Worm (Caenorhabditis elegans) whole organism, L2 larva: ENCODE measurements around the gene sqv-2.

Source experiments
- elt-1 ChIP-seq: fragments of 150-350 bp; optimal IDR thresholded peaks from 2 replicates; lab custom pipeline; 2014; ENCODE audit warnings: missing biosample characterization, missing genetic modification characterization
- fos-1 ChIP-seq: fragments of 150-350 bp; optimal IDR thresholded peaks from 2 replicates; lab custom pipeline; 2014; ENCODE audit warnings: missing biosample characterization, missing genetic modification characterization
- lin-39 ChIP-seq: fragments of 150-350 bp; optimal IDR thresholded peaks from 2 replicates; lab custom pipeline; 2014; ENCODE audit warnings: missing biosample characterization, missing genetic modification reagents, missing genetic modification characterization
- lsy-2 ChIP-seq, 2 experiments: fragments of 150-350 bp in 1 of 2; sonication (generic microtip) in 1 of 2; optimal IDR thresholded peaks; 2 replicates each; lab custom pipeline; 2014 to 2017; ENCODE audit warnings: missing biosample characterization in 2 of 2, missing genetic modification characterization in 2 of 2
- ztf-11 ChIP-seq: sonication (generic microtip); optimal IDR thresholded peaks from 2 replicates; lab custom pipeline; 2017; ENCODE audit warnings: missing biosample characterization, missing genetic modification characterization

DNA sequence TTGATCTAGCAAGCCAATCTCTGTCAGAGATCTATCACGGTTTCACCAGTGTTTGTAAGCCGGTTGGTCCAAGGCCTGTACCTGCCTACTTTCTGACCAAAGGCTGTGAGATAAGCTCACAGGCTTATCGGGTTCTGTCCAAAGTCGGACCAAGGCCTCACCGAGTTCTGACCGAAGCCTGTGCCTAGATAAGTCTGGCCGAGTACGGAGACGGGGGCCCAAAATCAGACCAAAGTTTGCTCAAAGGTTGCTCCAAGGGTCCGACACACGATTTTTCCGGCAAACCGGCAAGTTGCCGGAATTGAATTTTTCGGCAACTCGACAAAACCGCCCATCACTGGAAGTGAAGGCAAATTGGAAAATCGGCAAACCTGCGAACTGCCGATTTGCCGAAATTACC is 37.4 kb upstream of the sqv-2 start:
- no peak for TF ChIP-seq elt-1 (tag; lab: Kevin White, UChicago)
- TF ChIP-seq ztf-11 (tag; lab: Kevin White, UChicago): no peak
- no peak for TF ChIP-seq lin-39 (tag; lab: Kevin White, UChicago)
- no peak for TF ChIP-seq fos-1
- no peak for TF ChIP-seq lsy-2 (tag; optimal IDR thresholded peaks at IDR 0.05; lab: Kevin White, UChicago)
